Worm (Caenorhabditis elegans): ENCODE results near the gene F07A11.1.

ce11 chrII:11544714-11545113 is 47.2 kb downstream of the F07A11.1 start, which contains the start of gene F54D5.9:
- TF ChIP-seq ama-1 (optimal IDR thresholded peaks at IDR 0.05), result no peak
- no peak for TF ChIP-seq F16B12.6 (tag; optimal IDR thresholded peaks at IDR 0.05)
- TF ChIP-seq mdl-1 (tag; optimal IDR thresholded peaks at IDR 0.05), result no peak
- TF ChIP-seq nhr-90 (tag; optimal IDR thresholded peaks at IDR 0.05; ENCODE audit: poor library complexity), result no peak
- TF ChIP-seq unc-86 (tag; optimal IDR thresholded peaks at IDR 0.05), result no peak
- no peak for TF ChIP-seq nhr-85 (tag)

Measured in whole organism, L1 larva.